Fruit fly (Drosophila melanogaster) whole organism, embryonic: ENCODE measurements around the gene ND-PDSW.

ENCODE experiments used
- Ada2b ChIP-seq: fragments of 200-800 bp; sonication (Bioruptor generic); IDR thresholded peaks from 2 replicates; pipeline ENCODE4 v1.3.6; 2022; ENCODE audit warnings: missing biosample characterization, missing genetic modification characterization
- Bdp1 ChIP-seq: fragments of 200-800 bp; sonication (Bioruptor generic); optimal IDR thresholded peaks from 3 replicates; lab custom pipeline; 2016; ENCODE audit warnings: missing biosample characterization, missing genetic modification characterization
- CG12299 ChIP-seq: fragments of 200-800 bp; sonication (Bioruptor generic); optimal IDR thresholded peaks from 2 replicates; lab custom pipeline; 2018; ENCODE audit warnings: missing biosample characterization, mild to moderate bottlenecking, missing genetic modification characterization
- CG12659 ChIP-seq: fragments of 200-800 bp; sonication (Bioruptor generic); optimal IDR thresholded peaks from 3 replicates; lab custom pipeline; 2017; ENCODE audit warnings: mild to moderate bottlenecking, missing biosample characterization, missing genetic modification reagents, missing genetic modification characterization
- CG13296 ChIP-seq: fragments of 200-800 bp; sonication (Bioruptor generic); optimal IDR thresholded peaks from 3 replicates; lab custom pipeline; 2018; ENCODE audit warnings: missing biosample characterization, mild to moderate bottlenecking, missing genetic modification characterization
- CG13424 ChIP-seq: fragments of 200-800 bp; sonication (Bioruptor generic); optimal IDR thresholded peaks from 2 replicates; lab custom pipeline; 2019; ENCODE audit warnings: missing biosample characterization, mild to moderate bottlenecking, missing genetic modification characterization, moderate library complexity
- CG13775 ChIP-seq: fragments of 200-800 bp; sonication (Bioruptor generic); optimal IDR thresholded peaks from 3 replicates; lab custom pipeline; 2017; ENCODE audit warnings: missing biosample characterization, mild to moderate bottlenecking, missing genetic modification characterization
- CG14965 ChIP-seq: fragments of 200-800 bp; sonication (Bioruptor generic); optimal IDR thresholded peaks from 2 replicates; lab custom pipeline; 2016; ENCODE audit warnings: missing biosample characterization, missing genetic modification characterization, borderline replicate concordance
- CG1529 ChIP-seq: fragments of 200-800 bp; sonication (Bioruptor generic); optimal IDR thresholded peaks from 3 replicates; lab custom pipeline; 2018; ENCODE audit warnings: missing biosample characterization, missing genetic modification characterization
- CG15479 ChIP-seq: fragments of 200-800 bp; sonication (Bioruptor generic); optimal IDR thresholded peaks from 3 replicates; lab custom pipeline; 2019; ENCODE audit warnings: missing biosample characterization, mild to moderate bottlenecking, missing genetic modification characterization, moderate library complexity
- CG17829 ChIP-seq: fragments of 200-800 bp; optimal IDR thresholded peaks from 2 replicates; lab custom pipeline; 2019; ENCODE audit warnings: missing biosample characterization, mild to moderate bottlenecking, missing genetic modification characterization, moderate library complexity
- CG2875 ChIP-seq: fragments of 200-800 bp; sonication (Bioruptor generic); optimal IDR thresholded peaks from 2 replicates; lab custom pipeline; 2017; ENCODE audit warnings: missing biosample characterization, mild to moderate bottlenecking, missing genetic modification characterization, missing genetic modification reagents
- CG3163 ChIP-seq: fragments of 200-800 bp; sonication (Bioruptor generic); optimal IDR thresholded peaks from 3 replicates; lab custom pipeline; 2016; ENCODE audit warnings: missing biosample characterization, missing genetic modification characterization
- CG3726 ChIP-seq: fragments of 200-800 bp; sonication (Bioruptor generic); IDR thresholded peaks from 3 replicates; pipeline ENCODE4, ENCODE4 v1.3.6; 2022; ENCODE audit warnings: missing biosample characterization, missing genetic modification characterization
- CG4854 ChIP-seq: fragments of 200-800 bp; sonication (Bioruptor generic); optimal IDR thresholded peaks from 2 replicates; lab custom pipeline; 2016; ENCODE audit warnings: missing biosample characterization, missing genetic modification characterization, inconsistent platforms
- CG5245 ChIP-seq: fragments of 200-800 bp; sonication (Bioruptor generic); optimal IDR thresholded peaks from 3 replicates; lab custom pipeline; 2016; ENCODE audit warnings: missing biosample characterization, missing genetic modification characterization
- CG6254 ChIP-seq: fragments of 200-800 bp; sonication (Bioruptor generic); optimal IDR thresholded peaks from 3 replicates; lab custom pipeline; 2017; ENCODE audit warnings: mild to moderate bottlenecking, missing biosample characterization, missing genetic modification reagents, missing genetic modification characterization
- CG6689 ChIP-seq: fragments of 200-800 bp; sonication (Bioruptor generic); IDR thresholded peaks from 2 replicates; pipeline ENCODE4 v1.3.6; 2022; ENCODE audit warnings: missing biosample characterization, missing genetic modification characterization
- CG9609 ChIP-seq: fragments of 200-800 bp; sonication (Bioruptor generic); optimal IDR thresholded peaks from 3 replicates; lab custom pipeline; 2016; ENCODE audit warnings: missing biosample characterization, missing genetic modification characterization
- CG9817 ChIP-seq: fragments of 200-800 bp; sonication (Bioruptor generic); optimal IDR thresholded peaks from 2 replicates; lab custom pipeline; 2018; ENCODE audit warnings: missing biosample characterization, mild to moderate bottlenecking, missing genetic modification characterization, moderate library complexity
- Deaf1 ChIP-seq: fragments of 200-800 bp; optimal IDR thresholded peaks from 3 replicates; lab custom pipeline; 2019; ENCODE audit warnings: missing biosample characterization, mild to moderate bottlenecking, missing genetic modification characterization, moderate library complexity
- Dfd ChIP-seq, 2 experiments: fragments of >200 bp; optimal IDR thresholded peaks; 2 replicates each; lab custom pipeline; 2017; ENCODE audit warnings: missing biosample characterization in 2 of 2, missing genetic modification characterization in 2 of 2
- HLH3B ChIP-seq: fragments of 200-800 bp; sonication (Bioruptor generic); IDR thresholded peaks from 2 replicates; pipeline ENCODE4 v1.3.6; 2022; ENCODE audit warnings: missing biosample characterization, missing genetic modification characterization
- Hr39 ChIP-seq: fragments of >200 bp; optimal IDR thresholded peaks from 2 replicates; lab custom pipeline; 2017
- Hsf ChIP-seq: fragments of 200-800 bp; sonication (Bioruptor generic); optimal IDR thresholded peaks from 3 replicates; lab custom pipeline; 2016; ENCODE audit warnings: missing biosample characterization, missing genetic modification characterization
- MBD-R2 ChIP-seq: fragments of 200-800 bp; sonication (Bioruptor generic); IDR thresholded peaks from 2 replicates; pipeline ENCODE4 v1.3.6; 2022; ENCODE audit warnings: missing biosample characterization, missing genetic modification characterization
- Nf-YB ChIP-seq: fragments of 200-800 bp; sonication (Bioruptor generic); optimal IDR thresholded peaks from 3 replicates; lab custom pipeline; 2019; ENCODE audit warnings: missing biosample characterization, mild to moderate bottlenecking, missing genetic modification characterization, moderate library complexity
- Optix ChIP-seq: fragments of 200-800 bp; sonication (Bioruptor generic); IDR thresholded peaks from 3 replicates; pipeline ENCODE4 v1.3.6; 2022; ENCODE audit warnings: missing biosample characterization, missing genetic modification characterization
- Pdp1 ChIP-seq, 2 experiments: fragments of 200-800 bp; sonication (Bioruptor generic); optimal IDR thresholded peaks; 3 replicates each; lab custom pipeline; 2016; ENCODE audit warnings: missing biosample characterization in 2 of 2, missing genetic modification characterization in 2 of 2, mild to moderate bottlenecking in 1 of 2, moderate library complexity in 1 of 2
- Ravus ChIP-seq: fragments of 200-800 bp; sonication (Bioruptor generic); IDR thresholded peaks from 2 replicates; pipeline ENCODE4 v1.3.6; 2022; ENCODE audit warnings: missing biosample characterization, missing genetic modification characterization
- Sry-β ChIP-seq: fragments of 200-800 bp; sonication (Bioruptor generic); optimal IDR thresholded peaks from 2 replicates; lab custom pipeline; 2018; ENCODE audit warnings: missing biosample characterization, mild to moderate bottlenecking, missing genetic modification characterization, moderate library complexity
- TFAM ChIP-seq: fragments of 200-800 bp; sonication (Bioruptor generic); optimal IDR thresholded peaks from 2 replicates; lab custom pipeline; 2017; ENCODE audit warnings: missing biosample characterization, missing genetic modification characterization, inconsistent platforms
- Tbp ChIP-seq: fragments of >200 bp; optimal IDR thresholded peaks from 2 replicates; lab custom pipeline; 2018; ENCODE audit warnings: missing biosample characterization, missing genetic modification characterization
- Trl ChIP-seq, 3 experiments: fragments of >200 bp in 2 of 3; fragments of 200-800 bp in 1 of 3; sonication (Bioruptor generic) in 1 of 3; optimal IDR thresholded peaks; 2 replicates in 1 of 3; 3 replicates in 2 of 3; lab custom pipeline; 2016 to 2017; ENCODE audit warnings: missing biosample characterization in 1 of 3, missing genetic modification characterization in 1 of 3
- Xbp1 ChIP-seq: fragments of 200-800 bp; sonication (Bioruptor generic); optimal IDR thresholded peaks from 3 replicates; lab custom pipeline; 2016; ENCODE audit warnings: missing biosample characterization, mild to moderate bottlenecking, missing genetic modification characterization
- chif ChIP-seq, 2 experiments: fragments of 200-800 bp; sonication (Bioruptor generic); optimal IDR thresholded peaks; 3 replicates each; lab custom pipeline; 2016; ENCODE audit warnings: missing biosample characterization in 2 of 2, missing genetic modification characterization in 2 of 2
- dysf ChIP-seq: fragments of 200-800 bp; sonication (Bioruptor generic); IDR thresholded peaks from 3 replicates; pipeline ENCODE4 v1.3.6; 2022; ENCODE audit warnings: missing biosample characterization, missing genetic modification characterization
- fd3F ChIP-seq: fragments of 200-800 bp; sonication (Bioruptor generic); optimal IDR thresholded peaks from 2 replicates; lab custom pipeline; 2018; ENCODE audit warnings: missing biosample characterization, mild to moderate bottlenecking, missing genetic modification characterization, moderate library complexity
- grau ChIP-seq: fragments of 200-800 bp; optimal IDR thresholded peaks from 3 replicates; lab custom pipeline; 2019; ENCODE audit warnings: missing biosample characterization, mild to moderate bottlenecking, missing genetic modification characterization, moderate library complexity
- h ChIP-seq: fragments of >200 bp; optimal IDR thresholded peaks from 2 replicates; lab custom pipeline; 2017
- nau ChIP-seq: fragments of 200-800 bp; sonication (Bioruptor generic); optimal IDR thresholded peaks from 3 replicates; lab custom pipeline; 2017; ENCODE audit warnings: missing biosample characterization, mild to moderate bottlenecking, missing genetic modification characterization, missing genetic modification reagents
- nmo ChIP-seq: fragments of 200-800 bp; sonication (Bioruptor generic); optimal IDR thresholded peaks from 2 replicates; lab custom pipeline; 2018; ENCODE audit warnings: missing biosample characterization, mild to moderate bottlenecking, missing genetic modification characterization, moderate library complexity
- nom ChIP-seq: fragments of 200-800 bp; sonication (Bioruptor generic); optimal IDR thresholded peaks from 2 replicates; lab custom pipeline; 2017; ENCODE audit warnings: missing biosample characterization, missing genetic modification characterization, mild to moderate bottlenecking, moderate library complexity, missing genetic modification reagents
- psq ChIP-seq: fragments of 200-800 bp; sonication (Bioruptor generic); optimal IDR thresholded peaks from 2 replicates; lab custom pipeline; 2017; ENCODE audit warnings: missing biosample characterization, missing genetic modification characterization
- ro ChIP-seq: fragments of 200-800 bp; sonication (Bioruptor generic); IDR thresholded peaks from 2 replicates; pipeline ENCODE4 v1.3.6; 2022; ENCODE audit warnings: missing biosample characterization, missing genetic modification characterization
- row ChIP-seq: fragments of 200-800 bp; sonication (Bioruptor generic); IDR thresholded peaks from 3 replicates; pipeline ENCODE4 v1.3.6; 2022; ENCODE audit warnings: missing biosample characterization, missing genetic modification characterization
- seq ChIP-seq: fragments of 200-800 bp; sonication (Bioruptor generic); IDR thresholded peaks from 2 replicates; pipeline ENCODE4 v1.3.6; 2022; ENCODE audit warnings: missing biosample characterization, missing genetic modification characterization
- slp2 ChIP-seq: fragments of 200-800 bp; sonication (Bioruptor generic); optimal IDR thresholded peaks from 2 replicates; lab custom pipeline; 2016; ENCODE audit warnings: missing biosample characterization, missing genetic modification characterization
- toy ChIP-seq: fragments of 200-800 bp; sonication (Bioruptor generic); IDR thresholded peaks from 2 replicates; pipeline ENCODE4 v1.3.6; 2022; ENCODE audit warnings: missing biosample characterization, missing genetic modification characterization
- vvl ChIP-seq: fragments of 200-800 bp; sonication (Bioruptor generic); IDR thresholded peaks from 2 replicates; pipeline ENCODE4 v1.3.6; 2022; ENCODE audit warnings: missing biosample characterization, missing genetic modification characterization
- zen ChIP-seq: fragments of 200-800 bp; sonication (Bioruptor generic); optimal IDR thresholded peaks from 3 replicates; lab custom pipeline; 2018; ENCODE audit warnings: missing biosample characterization, mild to moderate bottlenecking, missing genetic modification characterization, moderate library complexity

Gene ND-PDSW

dm6 chr2L:3444789-3445188 is 21.2 kb upstream of the ND-PDSW start (continued):
- TF ChIP-seq CG9609 (GFP tag; lab: Kevin White, UChicago) (peak; percentile 52), CG4854 (GFP tag; lab: Kevin White, UChicago) (no peak), ro (GFP tag; lab: Robert Waterston, UW) (no peak), Trl (optimal IDR thresholded peaks at IDR 0.05; lab: Kevin White, UChicago) (no peak), Trl (GFP tag; optimal IDR thresholded peaks at IDR 0.05; lab: Kevin White, UChicago) (peak; percentile 7), seq (GFP tag; lab: Robert Waterston, UW) (no peak), h (lab: Kevin White, UChicago) (no peak), Xbp1 (GFP tag; lab: Kevin White, UChicago) (peak; percentile 61), Nf-YB (GFP tag; lab: Kevin White, UChicago) (no peak), CG17829 (no peak), CG13424 (peak; percentile 16), CG6689 (GFP tag; lab: Robert Waterston, UW) (peak; percentile 48), Tbp (GFP tag; lab: Kevin White, UChicago) (no peak), CG14965 (GFP tag; lab: Kevin White, UChicago) (no peak), Hr39 (lab: Kevin White, UChicago) (no peak), Deaf1 (tag; lab: Kevin White, UChicago) (no peak), CG3163 (GFP tag; lab: Kevin White, UChicago) (peak; percentile 2), CG3726 (GFP tag; lab: Robert Waterston, UW) (0 out of 3 replicates have a peak, but pooled peaks have one; percentile 20), Pdp1 (GFP tag; optimal IDR thresholded peaks at IDR 0.05; lab: Kevin White, UChicago) (peak; percentile 25 to 30), CG5245 (GFP tag; lab: Kevin White, UChicago) (peak; percentile 46), chif (GFP tag; optimal IDR thresholded peaks at IDR 0.05; lab: Kevin White, UChicago) (peak; percentile 39 to 59), vvl (GFP tag; lab: Robert Waterston, UW) (peak; percentile 73), nau (no peak), psq (GFP tag; lab: Kevin White, UChicago) (no peak), fd3F (GFP tag; lab: Kevin White, UChicago) (no peak), CG1529 (GFP tag; lab: Kevin White, UChicago) (no peak), Ada2b (GFP tag; lab: Robert Waterston, UW) (peak; percentile 73), CG6254 (GFP tag; lab: Kevin White, UChicago) (no peak), row (peak; percentile 39), TFAM (no peak), slp2 (peak; percentile 26), CG12659 (peak; percentile 15), CG15479 (GFP tag; lab: Kevin White, UChicago) (no peak), grau (tag; lab: Kevin White, UChicago) (peak; percentile 35), nom (peak; percentile 6), dysf (peak; percentile 66; the same call in 2 of the 3 replicates), HLH3B (GFP tag; lab: Robert Waterston, UW) (peak; percentile 49; the same call in 1 of the 2 replicates), CG13296 (GFP tag; lab: Kevin White, UChicago) (no peak), zen (tag; lab: Kevin White, UChicago) (peak; percentile 56), Bdp1 (GFP tag; lab: Kevin White, UChicago) (no peak), Dfd (GFP tag; optimal IDR thresholded peaks at IDR 0.05; lab: Kevin White, UChicago) (no peak), CG2875 (GFP tag; lab: Kevin White, UChicago) (peak; percentile 23), nmo (GFP tag; lab: Kevin White, UChicago) (peak; percentile 35), CG13775 (peak; percentile 4), CG12299 (tag; lab: Kevin White, UChicago) (no peak), Hsf (GFP tag; lab: Kevin White, UChicago) (peak; percentile 43), toy (0 out of 2 replicates have a peak, but pooled peaks have one; percentile 48), Optix (GFP tag; lab: Robert Waterston, UW) (peak; percentile 60; the same call in 1 of the 3 replicates), MBD-R2 (GFP tag; lab: Robert Waterston, UW) (no peak), Ravus (GFP tag; lab: Robert Waterston, UW) (no peak), CG9817 (tag; lab: Kevin White, UChicago) (peak; percentile 15), Sry-β (no peak)
